Worm (Caenorhabditis elegans) whole organism, mixed stage, embryonic: Measurements from ENCODE around the gene K07F5.15.

Experiments
- ceh-83 ChIP-seq: fragments of 200-800 bp; sonication (Bioruptor generic); optimal IDR thresholded peaks from 2 replicates; lab custom pipeline; 2018; ENCODE audit warnings: mild to moderate bottlenecking, missing genetic modification characterization, missing compliant biosample characterization
- ces-1 ChIP-seq: fragments of 150-350 bp; optimal IDR thresholded peaks from 2 replicates; lab custom pipeline; 2014; ENCODE audit warnings: missing biosample characterization, missing genetic modification reagents, missing genetic modification characterization
- mab-5 ChIP-seq: fragments of 150-350 bp; optimal IDR thresholded peaks from 2 replicates; lab custom pipeline; 2014; ENCODE audit warnings: missing biosample characterization, missing genetic modification characterization
- nhr-237 ChIP-seq: fragments of 150-350 bp; optimal IDR thresholded peaks from 2 replicates; lab custom pipeline; 2014; ENCODE audit warnings: missing biosample characterization, missing genetic modification characterization
- nhr-28 ChIP-seq: fragments of 150-350 bp; optimal IDR thresholded peaks from 2 replicates; lab custom pipeline; 2014; ENCODE audit warnings: missing biosample characterization, missing genetic modification characterization
- pha-4 ChIP-seq: fragments of 150-350 bp; optimal IDR thresholded peaks from 2 replicates; lab custom pipeline; 2018; ENCODE audit warnings: missing biosample characterization, missing genetic modification reagents, missing genetic modification characterization
- tbx-8 ChIP-seq: fragments of 200-800 bp; sonication (Bioruptor generic); optimal IDR thresholded peaks from 2 replicates; lab custom pipeline; 2018; ENCODE audit warnings: mild to moderate bottlenecking, missing genetic modification characterization, moderate library complexity, missing compliant biosample characterization
- unc-62 ChIP-seq: fragments of 150-350 bp; optimal IDR thresholded peaks from 2 replicates; lab custom pipeline; 2014; ENCODE audit warnings: missing biosample characterization, missing genetic modification reagents, missing genetic modification characterization
- ztf-11 ChIP-seq: fragments of 150-350 bp; optimal IDR thresholded peaks from 2 replicates; lab custom pipeline; 2014; ENCODE audit warnings: missing biosample characterization, missing genetic modification characterization

ce11 chrIV:9915128-9915527 is 50.2 kb downstream of the K07F5.15 start:
- TF ChIP-seq mab-5 (tag; lab: Kevin White, UChicago) (no peak), tbx-8 (GFP tag; lab: Kevin White, UChicago) (no peak), ces-1 (GFP tag; lab: Kevin White, UChicago) (no peak), nhr-28 (tag; lab: Kevin White, UChicago) (no peak), ztf-11 (tag; lab: Kevin White, UChicago) (no peak), ceh-83 (GFP tag; lab: Kevin White, UChicago) (no peak), unc-62 (GFP tag; lab: Kevin White, UChicago) (no peak), nhr-237 (no peak), pha-4 (no peak)
